Worm (Caenorhabditis elegans) whole organism, L1 larva: ENCODE measurements around the gene F45F2.9.
"Not testable (repeated sequence)": the region's sequence is repeated elsewhere in the genome, so short reads cannot be mapped to it uniquely, and the experiment has no call there.

ENCODE experiments used
- ama-1 ChIP-seq: fragments of 150-350 bp; optimal IDR thresholded peaks from 2 replicates; lab custom pipeline; 2014
- ceh-88 ChIP-seq: fragments of 200-800 bp; sonication (Bioruptor generic); IDR thresholded peaks from 2 replicates; pipeline ENCODE4 v1.3.6; 2022; ENCODE audit warnings: missing genetic modification characterization, missing compliant biosample characterization
- dpl-1 ChIP-seq, 3 experiments: fragments of 150-350 bp in 2 of 3; sonication (generic microtip) in 1 of 3; optimal IDR thresholded peaks; 2 replicates each; lab custom pipeline; 2014 to 2017; ENCODE audit warnings: missing biosample characterization in 3 of 3, missing genetic modification characterization in 3 of 3, missing genetic modification reagents in 3 of 3
- efl-1 ChIP-seq, 4 experiments: fragments of 150-350 bp; optimal IDR thresholded peaks in 3 of 4; peaks in 1 of 4; 1 replicate in 1 of 4; 2 replicates in 3 of 4; lab custom pipeline; 2014; ENCODE audit warnings: missing biosample characterization in 2 of 4, missing genetic modification characterization in 2 of 4, missing genetic modification reagents in 2 of 4
- efl-3 ChIP-seq: fragments of 200-800 bp; sonication (Bioruptor generic); optimal IDR thresholded peaks from 2 replicates; lab custom pipeline; 2018; ENCODE audit warnings: mild to moderate bottlenecking, missing genetic modification characterization, missing compliant biosample characterization
- fkh-8 ChIP-seq: sonication (generic microtip); optimal IDR thresholded peaks from 2 replicates; lab custom pipeline; 2016; ENCODE audit warnings: mild to moderate bottlenecking, missing genetic modification characterization, missing compliant biosample characterization
- grh-1 ChIP-seq: fragments of 200-800 bp; sonication (Bioruptor generic); IDR thresholded peaks from 2 replicates; pipeline ENCODE4 v1.3.6; 2022; ENCODE audit warnings: missing genetic modification reagents, missing genetic modification characterization, missing compliant biosample characterization
- hpl-2 ChIP-seq: fragments of 150-350 bp; optimal IDR thresholded peaks from 2 replicates; lab custom pipeline; 2014; ENCODE audit warnings: missing biosample characterization, missing genetic modification reagents, missing genetic modification characterization
- irx-1 ChIP-seq: sonication (generic microtip); optimal IDR thresholded peaks from 2 replicates; lab custom pipeline; 2016; ENCODE audit warnings: missing genetic modification characterization, missing compliant biosample characterization
- isw-1 ChIP-seq: fragments of 200-800 bp; sonication (Bioruptor generic); IDR thresholded peaks from 2 replicates; pipeline ENCODE4 v1.3.6; 2022; ENCODE audit warnings: missing genetic modification characterization, missing compliant biosample characterization
- jun-1 ChIP-seq: fragments of 150-350 bp; optimal IDR thresholded peaks from 2 replicates; lab custom pipeline; 2014; ENCODE audit warnings: missing biosample characterization, missing genetic modification reagents, missing genetic modification characterization
- lin-14 ChIP-seq: fragments of 200-800 bp; sonication (Bioruptor generic); optimal IDR thresholded peaks from 2 replicates; lab custom pipeline; 2018; ENCODE audit warnings: mild to moderate bottlenecking, missing genetic modification characterization, moderate library complexity, missing compliant biosample characterization
- lir-3 ChIP-seq: sonication (generic microtip); optimal IDR thresholded peaks from 2 replicates; lab custom pipeline; 2016; ENCODE audit warnings: mild to moderate bottlenecking, missing genetic modification characterization, moderate library complexity, missing compliant biosample characterization; ENCODE audit not compliant: poor library complexity
- mef-2 ChIP-seq: fragments of 150-350 bp; optimal IDR thresholded peaks from 2 replicates; lab custom pipeline; 2014; ENCODE audit warnings: missing biosample characterization, missing genetic modification characterization
- mep-1 ChIP-seq: fragments of 150-350 bp; optimal IDR thresholded peaks from 2 replicates; lab custom pipeline; 2014; ENCODE audit warnings: missing biosample characterization, missing genetic modification characterization
- nhr-19 ChIP-seq: fragments of 200-800 bp; sonication (Bioruptor generic); conservative IDR thresholded peaks from 2 replicates; pipeline ENCODE4 v1.3.6; 2022; ENCODE audit warnings: missing genetic modification characterization, missing compliant biosample characterization
- nhr-20 ChIP-seq: sonication (generic microtip); optimal IDR thresholded peaks from 2 replicates; lab custom pipeline; 2016; ENCODE audit warnings: mild to moderate bottlenecking, missing genetic modification characterization, missing compliant biosample characterization
- nhr-47 ChIP-seq: sonication (generic microtip); optimal IDR thresholded peaks from 2 replicates; lab custom pipeline; 2016; ENCODE audit warnings: mild to moderate bottlenecking, missing genetic modification characterization, moderate library complexity, missing compliant biosample characterization
- nhr-71 ChIP-seq: sonication (generic microtip); optimal IDR thresholded peaks from 2 replicates; lab custom pipeline; 2016; ENCODE audit warnings: mild to moderate bottlenecking, missing genetic modification characterization, moderate library complexity, missing compliant biosample characterization
- nhr-85 ChIP-seq: sonication (generic microtip); peaks from one replicate; lab custom pipeline; 2016; ENCODE audit warnings: missing genetic modification characterization, inconsistent platforms, missing compliant biosample characterization
- nhr-90 ChIP-seq: sonication (generic microtip); optimal IDR thresholded peaks from 2 replicates; lab custom pipeline; 2016; ENCODE audit warnings: mild to moderate bottlenecking, missing genetic modification characterization, missing compliant biosample characterization; ENCODE audit not compliant: poor library complexity
- rnt-1 ChIP-seq: sonication (generic microtip); optimal IDR thresholded peaks from 2 replicates; lab custom pipeline; 2016; ENCODE audit warnings: mild to moderate bottlenecking, missing genetic modification characterization, moderate library complexity, missing compliant biosample characterization
- snu-23 ChIP-seq: sonication (generic microtip); optimal IDR thresholded peaks from 2 replicates; lab custom pipeline; 2016; ENCODE audit warnings: missing genetic modification characterization, missing compliant biosample characterization
- sup-37 ChIP-seq: fragments of 200-800 bp; sonication (Bioruptor generic); optimal IDR thresholded peaks from 2 replicates; lab custom pipeline; 2018; ENCODE audit warnings: mild to moderate bottlenecking, missing genetic modification characterization, missing compliant biosample characterization
- swsn-7 ChIP-seq: sonication (generic microtip); optimal IDR thresholded peaks from 2 replicates; lab custom pipeline; 2016; ENCODE audit warnings: missing genetic modification characterization, missing compliant biosample characterization
- vab-15 ChIP-seq: sonication (generic microtip); optimal IDR thresholded peaks from 2 replicates; lab custom pipeline; 2017; ENCODE audit warnings: missing genotype, mild to moderate bottlenecking, missing genetic modification characterization, missing compliant biosample characterization
- xbp-1 ChIP-seq: sonication (generic microtip); optimal IDR thresholded peaks from 2 replicates; lab custom pipeline; 2016; ENCODE audit warnings: missing genetic modification characterization, missing compliant biosample characterization
- ztf-11 ChIP-seq, 2 experiments: sonication (generic microtip); optimal IDR thresholded peaks; 2 replicates each; lab custom pipeline; 2016 to 2017; ENCODE audit warnings: missing genetic modification characterization in 2 of 2, missing biosample characterization in 1 of 2, missing compliant biosample characterization in 1 of 2

F45F2.9 gene

ce11 chrV:8534534-8535283 is 21.4 kb upstream of the F45F2.9 start, which contains the start of the genes his-6 and his-5:
Gene his-6, minus strand, starts transcription at chrV:8534977.
Gene his-5, plus strand, starts transcription at chrV:8535214.
- TF ChIP-seq swsn-7 (tag; lab: Kevin White, UChicago) = peak; percentile 62
- TF ChIP-seq efl-3 = peak; percentile 17
- TF ChIP-seq ztf-11 (tag; optimal IDR thresholded peaks at IDR 0.05; lab: Kevin White, UChicago) = peak in 1 of 2 experiments; percentile 60
- TF ChIP-seq nhr-90 = peak; percentile 30
- TF ChIP-seq nhr-47 (tag; lab: Kevin White, UChicago) = peak; percentile 44
- TF ChIP-seq ceh-88 (GFP tag; lab: Robert Waterston, UW) = peak; percentile 8; the same call in 1 of the 2 replicates
- peak; percentile 41 for TF ChIP-seq snu-23 (GFP tag; lab: Kevin White, UChicago)
- TF ChIP-seq isw-1 (GFP tag; lab: Robert Waterston, UW) = peak; percentile 24; the same call in 1 of the 2 replicates
- peak; percentile 76 for TF ChIP-seq nhr-85 (tag; lab: Kevin White, UChicago)
- peak; percentile 50 for TF ChIP-seq nhr-71 (tag; lab: Kevin White, UChicago)
- TF ChIP-seq nhr-19 (GFP tag; lab: Robert Waterston, UW) = peak; percentile 66
- peak; percentile 88 for TF ChIP-seq grh-1 (GFP tag; lab: Robert Waterston, UW)
- TF ChIP-seq lin-14 (GFP tag; lab: Kevin White, UChicago) = peak; percentile 80
- TF ChIP-seq nhr-20 = peak; percentile 43
- TF ChIP-seq rnt-1 (tag; lab: Kevin White, UChicago) = peak; percentile 23

- no peak for TF ChIP-seq mef-2 (tag; lab: Kevin White, UChicago)
- TF ChIP-seq nhr-85 (tag; lab: Kevin White, UChicago) = peak; percentile 87
- TF ChIP-seq, all 84 proteins: peak for 1
These were observed 20.7 kb upstream of the F45F2.9 start for ce11 chrV:8533916-8534315.

- TF ChIP-seq efl-1 (optimal IDR thresholded peaks at IDR 0.05; lab: Kevin White, UChicago) = not testable (repeated sequence)
- peak in 1 of 2 experiments; percentile 40 for TF ChIP-seq efl-1 (GFP tag; optimal IDR thresholded peaks at IDR 0.05 in 1 of 2; lab: Kevin White, UChicago)
These were observed 19.8 kb upstream of the F45F2.9 start, which contains the start of the genes his-8 and his-7 for ce11 chrV:8533067-8533466. Gene his-8, minus strand, starts transcription at chrV:8533086. Gene his-7, plus strand, starts transcription at chrV:8533379.

DNA sequence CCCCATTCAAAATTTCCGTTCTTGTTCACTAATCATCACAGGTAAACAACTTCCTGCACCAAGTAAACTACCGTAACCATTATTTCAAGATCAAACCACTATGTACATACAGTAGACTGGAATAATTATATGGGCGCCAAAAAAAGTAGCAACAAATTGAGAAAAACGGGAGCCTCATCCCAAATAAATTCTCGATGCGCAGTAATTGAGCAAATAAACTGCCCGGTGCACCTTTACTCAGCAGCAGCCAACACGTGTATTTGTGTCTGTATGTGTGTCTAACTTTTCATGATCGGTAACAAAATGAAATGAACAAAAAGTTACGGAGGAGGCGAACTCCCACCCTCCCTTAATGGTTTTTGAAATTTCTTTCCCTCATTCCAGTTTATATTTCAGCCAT is 16.0 kb upstream of the F45F2.9 start, which contains the start of gene otpl-5:
TSS of gene otpl-5 (plus strand) at position 301 of the 400 bp plus-strand sequence.
- no peak for TF ChIP-seq jun-1

ce11 chrV:8525774-8526173 is 12.5 kb upstream of the F45F2.9 start, which contains the start of gene otpl-6:
Gene otpl-6, plus strand, starts transcription at chrV:8526074.
- no peak for TF ChIP-seq hpl-2 (GFP tag; lab: Kevin White, UChicago)
- TF ChIP-seq efl-1 (optimal IDR thresholded peaks at IDR 0.05; lab: Kevin White, UChicago) = no peak
- TF ChIP-seq efl-1 (GFP tag; optimal IDR thresholded peaks at IDR 0.05 in 1 of 2; lab: Kevin White, UChicago) = no peak
- no peak for TF ChIP-seq sup-37 (GFP tag; lab: Kevin White, UChicago)
- TF ChIP-seq lir-3 = no peak
- no peak for TF ChIP-seq fkh-8 (tag; lab: Kevin White, UChicago)
- no peak for TF ChIP-seq xbp-1 (tag; lab: Kevin White, UChicago)
- no peak for TF ChIP-seq vab-15 (tag; lab: Kevin White, UChicago)
- no peak for TF ChIP-seq dpl-1 (GFP tag; optimal IDR thresholded peaks at IDR 0.05; lab: Kevin White, UChicago)
- TF ChIP-seq irx-1 (tag; lab: Kevin White, UChicago) = no peak
- TF ChIP-seq jun-1 = no peak
- TF ChIP-seq lin-14 (GFP tag; lab: Kevin White, UChicago) = no peak
- TF ChIP-seq mep-1 = no peak
- no peak for TF ChIP-seq ama-1 (lab: Kevin White, UChicago)
